Worm (Caenorhabditis elegans) whole organism, L1 larva: Measurements from ENCODE around the gene fbxb-107.
A peak's percentile ranks its signal among the peaks of the same experiment; 100 is the strongest.

Experiments used
- C04F5.9 ChIP-seq: sonication (generic microtip); optimal IDR thresholded peaks from 2 replicates; lab custom pipeline; 2016; ENCODE audit warnings: missing genetic modification characterization, missing compliant biosample characterization
- C16A3.4 ChIP-seq: fragments of 150-350 bp; optimal IDR thresholded peaks from 2 replicates; lab custom pipeline; 2014; ENCODE audit warnings: missing biosample characterization, missing genetic modification characterization
- C34B4.2 ChIP-seq: sonication (generic microtip); optimal IDR thresholded peaks from 2 replicates; lab custom pipeline; 2017; ENCODE audit warnings: mild to moderate bottlenecking, missing genetic modification characterization, missing compliant biosample characterization
- aha-1 ChIP-seq: fragments of 150-350 bp; optimal IDR thresholded peaks from 2 replicates; lab custom pipeline; 2014; ENCODE audit warnings: missing biosample characterization, missing genetic modification characterization
- aly-2 ChIP-seq: fragments of 150-350 bp; optimal IDR thresholded peaks from 2 replicates; lab custom pipeline; 2014; ENCODE audit warnings: missing biosample characterization, missing genetic modification characterization
- blmp-1 ChIP-seq: fragments of 150-350 bp; optimal IDR thresholded peaks from 2 replicates; lab custom pipeline; 2014; ENCODE audit warnings: missing biosample characterization, missing genetic modification characterization
- ceh-63 ChIP-seq: fragments of 200-800 bp; sonication (Bioruptor generic); optimal IDR thresholded peaks from 2 replicates; lab custom pipeline; 2018; ENCODE audit warnings: mild to moderate bottlenecking, missing genetic modification characterization, missing compliant biosample characterization
- ceh-8 ChIP-seq: fragments of 200-800 bp; sonication (Bioruptor generic); optimal IDR thresholded peaks from 2 replicates; lab custom pipeline; 2018; ENCODE audit warnings: mild to moderate bottlenecking, missing genetic modification characterization, moderate library complexity, missing compliant biosample characterization
- ceh-82 ChIP-seq, 3 experiments: fragments of 150-350 bp in 1 of 3; sonication (generic microtip) in 2 of 3; optimal IDR thresholded peaks; 2 replicates each; lab custom pipeline; 2014 to 2017; ENCODE audit warnings: missing biosample characterization in 3 of 3, missing genetic modification characterization in 3 of 3
- ceh-88 ChIP-seq: fragments of 200-800 bp; sonication (Bioruptor generic); IDR thresholded peaks from 2 replicates; pipeline ENCODE4 v1.3.6; 2022; ENCODE audit warnings: missing genetic modification characterization, missing compliant biosample characterization
- ceh-90 ChIP-seq: sonication (generic microtip); optimal IDR thresholded peaks from 2 replicates; lab custom pipeline; 2016; ENCODE audit warnings: missing genetic modification characterization, missing compliant biosample characterization
- dsc-1 ChIP-seq: sonication (generic microtip); optimal IDR thresholded peaks from 2 replicates; lab custom pipeline; 2016; ENCODE audit warnings: mild to moderate bottlenecking, missing genetic modification characterization, missing compliant biosample characterization
- efl-3 ChIP-seq: fragments of 200-800 bp; sonication (Bioruptor generic); optimal IDR thresholded peaks from 2 replicates; lab custom pipeline; 2018; ENCODE audit warnings: mild to moderate bottlenecking, missing genetic modification characterization, missing compliant biosample characterization
- elt-3 ChIP-seq, 6 experiments: fragments of 150-350 bp in 1 of 6; sonication (generic microtip); optimal IDR thresholded peaks; 2 replicates each; lab custom pipeline; 2017 to 2018; ENCODE audit warnings: missing biosample characterization in 6 of 6, missing genetic modification characterization in 6 of 6, inconsistent platforms in 1 of 6
- ets-5 ChIP-seq: fragments of 200-800 bp; sonication (Bioruptor generic); IDR thresholded peaks from 2 replicates; pipeline ENCODE4 v1.3.6; 2022; ENCODE audit warnings: missing genetic modification characterization, missing compliant biosample characterization
- grh-1 ChIP-seq: fragments of 200-800 bp; sonication (Bioruptor generic); IDR thresholded peaks from 2 replicates; pipeline ENCODE4 v1.3.6; 2022; ENCODE audit warnings: missing genetic modification reagents, missing genetic modification characterization, missing compliant biosample characterization
- hlh-4 ChIP-seq: sonication (generic microtip); optimal IDR thresholded peaks from 2 replicates; lab custom pipeline; 2016; ENCODE audit warnings: mild to moderate bottlenecking, missing genetic modification characterization, missing compliant biosample characterization
- irx-1 ChIP-seq: sonication (generic microtip); optimal IDR thresholded peaks from 2 replicates; lab custom pipeline; 2016; ENCODE audit warnings: missing genetic modification characterization, missing compliant biosample characterization
- isw-1 ChIP-seq: fragments of 200-800 bp; sonication (Bioruptor generic); IDR thresholded peaks from 2 replicates; pipeline ENCODE4 v1.3.6; 2022; ENCODE audit warnings: missing genetic modification characterization, missing compliant biosample characterization
- jun-1 ChIP-seq: fragments of 150-350 bp; optimal IDR thresholded peaks from 2 replicates; lab custom pipeline; 2014; ENCODE audit warnings: missing biosample characterization, missing genetic modification reagents, missing genetic modification characterization
- lin-15B ChIP-seq: fragments of 150-350 bp; sonication (generic microtip); optimal IDR thresholded peaks from 3 replicates; lab custom pipeline; 2014; ENCODE audit warnings: missing biosample characterization, missing genetic modification characterization
- mef-2 ChIP-seq: fragments of 150-350 bp; optimal IDR thresholded peaks from 2 replicates; lab custom pipeline; 2014; ENCODE audit warnings: missing biosample characterization, missing genetic modification characterization
- mep-1 ChIP-seq: fragments of 150-350 bp; optimal IDR thresholded peaks from 2 replicates; lab custom pipeline; 2014; ENCODE audit warnings: missing biosample characterization, missing genetic modification characterization
- nhr-19 ChIP-seq: fragments of 200-800 bp; sonication (Bioruptor generic); conservative IDR thresholded peaks from 2 replicates; pipeline ENCODE4 v1.3.6; 2022; ENCODE audit warnings: missing genetic modification characterization, missing compliant biosample characterization
- nhr-20 ChIP-seq: sonication (generic microtip); optimal IDR thresholded peaks from 2 replicates; lab custom pipeline; 2016; ENCODE audit warnings: mild to moderate bottlenecking, missing genetic modification characterization, missing compliant biosample characterization
- nhr-28 ChIP-seq: fragments of 150-350 bp; optimal IDR thresholded peaks from 2 replicates; lab custom pipeline; 2014; ENCODE audit warnings: missing biosample characterization, missing genetic modification characterization
- nhr-47 ChIP-seq: sonication (generic microtip); optimal IDR thresholded peaks from 2 replicates; lab custom pipeline; 2016; ENCODE audit warnings: mild to moderate bottlenecking, missing genetic modification characterization, moderate library complexity, missing compliant biosample characterization
- nhr-76 ChIP-seq: sonication (generic microtip); optimal IDR thresholded peaks from 2 replicates; lab custom pipeline; 2017; ENCODE audit warnings: missing biosample characterization, missing genetic modification characterization
- nhr-77 ChIP-seq: fragments of 150-350 bp; optimal IDR thresholded peaks from 2 replicates; lab custom pipeline; 2014; ENCODE audit warnings: missing biosample characterization, missing genetic modification characterization
- nhr-84 ChIP-seq: sonication (generic microtip); optimal IDR thresholded peaks from 2 replicates; lab custom pipeline; 2017; ENCODE audit warnings: missing biosample characterization, missing genetic modification characterization
- nhr-85 ChIP-seq: sonication (generic microtip); peaks from one replicate; lab custom pipeline; 2016; ENCODE audit warnings: missing genetic modification characterization, inconsistent platforms, missing compliant biosample characterization
- nhr-90 ChIP-seq: sonication (generic microtip); optimal IDR thresholded peaks from 2 replicates; lab custom pipeline; 2016; ENCODE audit warnings: mild to moderate bottlenecking, missing genetic modification characterization, missing compliant biosample characterization; ENCODE audit not compliant: poor library complexity
- pax-3 ChIP-seq: fragments of 200-800 bp; sonication (Bioruptor generic); optimal IDR thresholded peaks from 2 replicates; lab custom pipeline; 2018; ENCODE audit warnings: mild to moderate bottlenecking, missing genetic modification characterization, moderate library complexity, missing compliant biosample characterization
- rnt-1 ChIP-seq: sonication (generic microtip); optimal IDR thresholded peaks from 2 replicates; lab custom pipeline; 2016; ENCODE audit warnings: mild to moderate bottlenecking, missing genetic modification characterization, moderate library complexity, missing compliant biosample characterization
- skn-1 ChIP-seq: fragments of 150-350 bp; optimal IDR thresholded peaks from 2 replicates; lab custom pipeline; 2014; ENCODE audit warnings: missing biosample characterization, missing genetic modification characterization
- snpc-4 ChIP-seq: fragments of 150-350 bp; optimal IDR thresholded peaks from 2 replicates; lab custom pipeline; 2014; ENCODE audit warnings: missing biosample characterization, missing genetic modification characterization
- snu-23 ChIP-seq: sonication (generic microtip); optimal IDR thresholded peaks from 2 replicates; lab custom pipeline; 2016; ENCODE audit warnings: missing genetic modification characterization, missing compliant biosample characterization
- sox-4 ChIP-seq: sonication (generic microtip); optimal IDR thresholded peaks from 2 replicates; lab custom pipeline; 2016; ENCODE audit warnings: missing genetic modification characterization, missing compliant biosample characterization
- sup-37 ChIP-seq: fragments of 200-800 bp; sonication (Bioruptor generic); optimal IDR thresholded peaks from 2 replicates; lab custom pipeline; 2018; ENCODE audit warnings: mild to moderate bottlenecking, missing genetic modification characterization, missing compliant biosample characterization
- tbx-2 ChIP-seq: sonication (generic microtip); optimal IDR thresholded peaks from 2 replicates; lab custom pipeline; 2016; ENCODE audit warnings: missing genetic modification characterization, missing compliant biosample characterization
- unc-130 ChIP-seq: fragments of 150-350 bp; optimal IDR thresholded peaks from 2 replicates; lab custom pipeline; 2017; ENCODE audit warnings: missing biosample characterization, missing genetic modification characterization, inconsistent platforms
- unc-30 ChIP-seq: sonication (generic microtip); optimal IDR thresholded peaks from 2 replicates; lab custom pipeline; 2017; ENCODE audit warnings: missing biosample characterization, missing genetic modification characterization
- unc-62 ChIP-seq: fragments of 150-350 bp; optimal IDR thresholded peaks from 2 replicates; lab custom pipeline; 2014; ENCODE audit warnings: missing biosample characterization, missing genetic modification reagents, missing genetic modification characterization
- unc-86 ChIP-seq: sonication (generic microtip); optimal IDR thresholded peaks from 2 replicates; lab custom pipeline; 2016; ENCODE audit warnings: missing genetic modification characterization, missing compliant biosample characterization
- unc-98 ChIP-seq: fragments of 200-800 bp; sonication (Bioruptor generic); IDR thresholded peaks from 2 replicates; pipeline ENCODE4 v1.3.6; 2022; ENCODE audit warnings: missing genetic modification characterization, missing compliant biosample characterization
- vab-15 ChIP-seq: sonication (generic microtip); optimal IDR thresholded peaks from 2 replicates; lab custom pipeline; 2017; ENCODE audit warnings: missing genotype, mild to moderate bottlenecking, missing genetic modification characterization, missing compliant biosample characterization
- xbp-1 ChIP-seq: sonication (generic microtip); optimal IDR thresholded peaks from 2 replicates; lab custom pipeline; 2016; ENCODE audit warnings: missing genetic modification characterization, missing compliant biosample characterization
- zag-1 ChIP-seq: fragments of 150-350 bp; optimal IDR thresholded peaks from 2 replicates; lab custom pipeline; 2014; ENCODE audit warnings: missing biosample characterization, missing genetic modification characterization
- ztf-4 ChIP-seq: fragments of 150-350 bp; optimal IDR thresholded peaks from 2 replicates; lab custom pipeline; 2014; ENCODE audit warnings: missing biosample characterization, missing genetic modification characterization

Gene fbxb-107

ce11 chrII:2800550-2801233 is 42.1 kb downstream of the fbxb-107 start, which contains the start of gene nhr-119 (continued):
- no peak for TF ChIP-seq vab-15 (tag; lab: Kevin White, UChicago)
- peak; percentile 83 for TF ChIP-seq snu-23 (GFP tag; lab: Kevin White, UChicago)
- no peak for TF ChIP-seq sox-4 (tag; lab: Kevin White, UChicago)
- TF ChIP-seq nhr-85 (tag; lab: Kevin White, UChicago): peak; percentile 98
- TF ChIP-seq C04F5.9: no peak
- peak; percentile 69 for TF ChIP-seq blmp-1 (tag; lab: Kevin White, UChicago)
- peak; percentile 28 for TF ChIP-seq irx-1 (tag; lab: Kevin White, UChicago)
- no peak for TF ChIP-seq snpc-4
- TF ChIP-seq ets-5 (GFP tag; lab: Robert Waterston, UW): no peak
- TF ChIP-seq unc-130 (tag; lab: Kevin White, UChicago): peak; percentile 48
- no peak for TF ChIP-seq unc-86 (tag; lab: Kevin White, UChicago)
- TF ChIP-seq skn-1 (tag; lab: Kevin White, UChicago): peak; percentile 4
- TF ChIP-seq unc-62: no peak
- no peak for TF ChIP-seq aha-1 (tag; lab: Kevin White, UChicago)
- peak; percentile 87 for TF ChIP-seq nhr-90

ce11 chrII:2801764-2802163 is 43.2 kb downstream of the fbxb-107 start:
- TF ChIP-seq snu-23 (GFP tag; lab: Kevin White, UChicago) (no peak), grh-1 (no peak), nhr-28 (tag; lab: Kevin White, UChicago) (no peak), nhr-84 (no peak), nhr-76 (tag; lab: Kevin White, UChicago) (no peak), nhr-47 (tag; lab: Kevin White, UChicago) (no peak), ceh-88 (GFP tag; lab: Robert Waterston, UW) (no peak), lin-15B (tag; lab: Kevin White, UChicago) (no peak), unc-62 (no peak), nhr-19 (GFP tag; lab: Robert Waterston, UW) (no peak), nhr-20 (tag; lab: Kevin White, UChicago) (no peak), C16A3.4 (no peak), mef-2 (no peak), efl-3 (GFP tag; lab: Kevin White, UChicago) (no peak), zag-1 (tag; lab: Kevin White, UChicago) (no peak)

DNA sequence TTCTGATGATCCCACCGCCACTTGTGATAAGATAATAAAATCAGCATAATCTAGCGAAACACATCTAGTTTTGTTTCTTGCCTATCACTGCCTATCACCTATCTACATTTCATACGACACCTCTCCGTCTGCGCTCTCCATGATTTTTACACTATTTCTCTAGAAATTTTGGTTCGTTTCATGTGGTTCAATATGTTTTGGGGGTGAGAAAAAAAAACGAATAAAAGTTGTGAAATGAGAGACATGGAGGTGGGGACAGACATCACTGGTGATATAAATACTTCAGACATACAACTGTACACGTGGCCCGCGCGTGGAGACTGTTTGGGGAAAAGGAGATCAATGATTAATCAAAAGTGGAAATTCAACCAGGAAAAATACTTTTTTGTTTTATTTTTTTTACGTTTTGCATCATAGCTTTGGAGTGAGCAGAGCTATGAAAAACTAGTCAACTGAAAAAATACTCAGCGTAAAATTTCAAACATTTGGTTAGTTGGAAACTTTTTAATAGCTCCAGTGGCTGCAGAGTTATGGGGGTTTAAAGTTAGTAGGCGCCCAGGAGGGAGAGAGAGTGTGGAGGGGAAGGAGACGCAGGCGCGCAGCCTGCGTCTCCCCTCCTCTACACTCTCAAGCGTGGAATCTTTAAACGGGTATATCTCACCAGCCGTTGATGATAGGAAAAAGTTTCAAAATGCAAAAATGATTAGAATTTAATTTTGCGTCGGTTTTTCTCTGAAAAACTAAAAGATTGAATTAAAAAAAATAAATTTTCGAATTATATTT is 44.4 kb downstream of the fbxb-107 start:
- TF ChIP-seq hlh-4 (tag; lab: Kevin White, UChicago) (no peak), pax-3 (no peak), elt-3 (tag; optimal IDR thresholded peaks at IDR 0.05; lab: Kevin White, UChicago) (peak in 4 of 6 experiments; percentile 11 to 87 (median 68)), nhr-90 (peak; percentile 31), xbp-1 (tag; lab: Kevin White, UChicago) (no peak), tbx-2 (tag; lab: Kevin White, UChicago) (no peak), jun-1 (no peak), ceh-82 (tag; optimal IDR thresholded peaks at IDR 0.05; lab: Kevin White, UChicago) (no peak), nhr-76 (tag; lab: Kevin White, UChicago) (no peak), sox-4 (tag; lab: Kevin White, UChicago) (no peak), nhr-77 (tag; lab: Kevin White, UChicago) (no peak), aly-2 (tag; lab: Kevin White, UChicago) (no peak), ceh-90 (tag; lab: Kevin White, UChicago) (no peak), mep-1 (no peak), ceh-63 (GFP tag; lab: Kevin White, UChicago) (no peak), nhr-47 (tag; lab: Kevin White, UChicago) (no peak), unc-98 (no peak), unc-30 (no peak), blmp-1 (tag; lab: Kevin White, UChicago) (peak; percentile 50), lin-15B (tag; lab: Kevin White, UChicago) (no peak), dsc-1 (tag; lab: Kevin White, UChicago) (no peak), C34B4.2 (tag; lab: Kevin White, UChicago) (no peak), isw-1 (GFP tag; lab: Robert Waterston, UW) (no peak), rnt-1 (tag; lab: Kevin White, UChicago) (no peak), ceh-8 (GFP tag; lab: Kevin White, UChicago) (no peak), sup-37 (no peak), ztf-4 (tag; lab: Kevin White, UChicago) (no peak), mef-2 (no peak)
